Worm (Caenorhabditis elegans) whole organism, young adult: Measurements from ENCODE around the gene msp-38.

Source experiments
- ekl-4 ChIP-seq: fragments of 200-800 bp; sonication (Bioruptor generic); IDR thresholded peaks from 2 replicates; pipeline ENCODE4 v1.3.6; 2022; ENCODE audit warnings: missing genetic modification reagents, missing genetic modification characterization, missing compliant biosample characterization
- ets-4 ChIP-seq: fragments of 200-800 bp; sonication (Bioruptor generic); optimal IDR thresholded peaks from 2 replicates; lab custom pipeline; 2018; ENCODE audit warnings: mild to moderate bottlenecking, missing genetic modification characterization, missing compliant biosample characterization
- hmg-1.2 ChIP-seq: fragments of 200-800 bp; sonication (Bioruptor generic); IDR thresholded peaks from 2 replicates; pipeline ENCODE4 v1.3.6; 2022; ENCODE audit warnings: missing genetic modification reagents, missing genetic modification characterization, missing compliant biosample characterization
- nfyb-1 ChIP-seq: fragments of 200-800 bp; sonication (Bioruptor generic); IDR thresholded peaks from 2 replicates; pipeline ENCODE4 v1.3.6; 2022; ENCODE audit warnings: missing genetic modification reagents, missing genetic modification characterization, missing compliant biosample characterization
- snpc-4 ChIP-seq, 5 experiments: fragments of 150-350 bp in 1 of 5; sonication (generic microtip) in 4 of 5; optimal IDR thresholded peaks; 2 replicates each; lab custom pipeline; 2014 to 2018; ENCODE audit warnings: missing genetic modification characterization in 5 of 5, missing biosample characterization in 3 of 5, antibody characterized with exemption in 2 of 5, mild to moderate bottlenecking in 2 of 5, missing compliant biosample characterization in 2 of 5, missing genotype in 2 of 5, moderate library complexity in 2 of 5, missing genetic modification reagents in 1 of 5

- TF ChIP-seq snpc-4 (GFP tag; optimal IDR thresholded peaks at IDR 0.05; lab: Kevin White, UChicago), result no peak
- no peak for TF ChIP-seq snpc-4 (tag; optimal IDR thresholded peaks at IDR 0.05; lab: Kevin White, UChicago)
- TF ChIP-seq ekl-4, result no peak
- no peak for TF ChIP-seq ets-4
- TF ChIP-seq hmg-1.2 (GFP tag; lab: Robert Waterston, UW), result no peak
- no peak for TF ChIP-seq nfyb-1 (GFP tag; lab: Robert Waterston, UW)
Measured at ce11 chrIV:10143640-10144039, at the start of gene msp-38.
